Worm (Caenorhabditis elegans) whole organism, young adult: Measurements from ENCODE around the gene haf-2.
A peak's percentile ranks its signal among the peaks of the same experiment; 100 is the strongest.

Experiments used
- C06A6.2 ChIP-seq: fragments of 200-800 bp; sonication (Bioruptor generic); conservative IDR thresholded peaks from 2 replicates; pipeline ENCODE4 v1.3.6; 2022; ENCODE audit warnings: missing genetic modification characterization, missing compliant biosample characterization
- D2030.7 ChIP-seq: fragments of 200-800 bp; sonication (Bioruptor generic); IDR thresholded peaks from 2 replicates; pipeline ENCODE4 v1.3.6; 2022; ENCODE audit warnings: missing genetic modification reagents, missing genetic modification characterization, missing compliant biosample characterization
- F33H1.4 ChIP-seq: fragments of 200-800 bp; sonication (Bioruptor generic); IDR thresholded peaks from 2 replicates; pipeline ENCODE4 v1.3.6; 2022; ENCODE audit warnings: missing genetic modification reagents, missing genetic modification characterization, missing compliant biosample characterization
- F37B4.10 ChIP-seq: fragments of 200-800 bp; sonication (Bioruptor generic); IDR thresholded peaks from 2 replicates; pipeline ENCODE4 v1.3.6; 2022; ENCODE audit warnings: missing genetic modification characterization, missing compliant biosample characterization
- F49E8.2 ChIP-seq: sonication (generic microtip); optimal IDR thresholded peaks from 3 replicates; lab custom pipeline; 2017; ENCODE audit warnings: missing genetic modification characterization, mild to moderate bottlenecking, missing compliant biosample characterization, antibody characterized with exemption, moderate library complexity; ENCODE audit not compliant: insufficient read depth
- F55B11.4 ChIP-seq: sonication (generic microtip); optimal IDR thresholded peaks from 2 replicates; lab custom pipeline; 2016; ENCODE audit warnings: missing compliant biosample characterization, missing genetic modification characterization, borderline replicate concordance; ENCODE audit not compliant: insufficient read depth
- F57A8.1 ChIP-seq: fragments of 200-800 bp; sonication (Bioruptor generic); optimal IDR thresholded peaks from 2 replicates; lab custom pipeline; 2018; ENCODE audit warnings: mild to moderate bottlenecking, missing genetic modification characterization, moderate library complexity, missing compliant biosample characterization
- T07F8.4 ChIP-seq: sonication (generic microtip); optimal IDR thresholded peaks from 2 replicates; lab custom pipeline; 2016; ENCODE audit warnings: mild to moderate bottlenecking, missing genetic modification characterization, moderate library complexity, missing compliant biosample characterization
- Y67H2A.10 ChIP-seq: fragments of 200-800 bp; sonication (Bioruptor generic); conservative IDR thresholded peaks from 2 replicates; pipeline ENCODE4 v1.3.6; 2022; ENCODE audit warnings: missing genetic modification reagents, missing genetic modification characterization, missing compliant biosample characterization
- ZK185.1 ChIP-seq: sonication (generic microtip); optimal IDR thresholded peaks from 2 replicates; lab custom pipeline; 2016; ENCODE audit warnings: mild to moderate bottlenecking, missing genetic modification characterization, missing compliant biosample characterization; ENCODE audit not compliant: poor library complexity, severe bottlenecking
- akir-1 ChIP-seq: fragments of 200-800 bp; sonication (Bioruptor generic); optimal IDR thresholded peaks from 2 replicates; lab custom pipeline; 2018; ENCODE audit warnings: mild to moderate bottlenecking, missing genetic modification characterization, moderate library complexity, missing compliant biosample characterization
- atf-7 ChIP-seq: sonication (generic microtip); optimal IDR thresholded peaks from 2 replicates; lab custom pipeline; 2017; ENCODE audit warnings: mild to moderate bottlenecking, missing genetic modification characterization, missing compliant biosample characterization
- attf-6 ChIP-seq: fragments of 200-800 bp; sonication (Bioruptor generic); IDR thresholded peaks from 2 replicates; pipeline ENCODE4 v1.3.6; 2022; ENCODE audit warnings: missing genetic modification reagents, missing genetic modification characterization, missing compliant biosample characterization
- bed-1 ChIP-seq: fragments of 200-800 bp; sonication (Bioruptor generic); IDR thresholded peaks from 2 replicates; pipeline ENCODE4 v1.3.6; 2022; ENCODE audit warnings: missing genetic modification reagents, missing genetic modification characterization, missing compliant biosample characterization
- ceh-40 ChIP-seq: fragments of 200-800 bp; sonication (Bioruptor generic); IDR thresholded peaks from 2 replicates; pipeline ENCODE4 v1.3.6; 2022; ENCODE audit warnings: missing genetic modification characterization, missing compliant biosample characterization
- chd-7 ChIP-seq: sonication (generic microtip); optimal IDR thresholded peaks from 2 replicates; lab custom pipeline; 2016; ENCODE audit warnings: mild to moderate bottlenecking, missing genetic modification characterization, moderate library complexity, missing compliant biosample characterization
- die-1 ChIP-seq: sonication (generic microtip); optimal IDR thresholded peaks from 2 replicates; lab custom pipeline; 2016; ENCODE audit warnings: missing genotype, mild to moderate bottlenecking, missing genetic modification characterization, missing compliant biosample characterization
- efl-1 ChIP-seq: fragments of 150-350 bp; optimal IDR thresholded peaks from 2 replicates; lab custom pipeline; 2014; ENCODE audit warnings: missing biosample characterization, missing genetic modification reagents, missing genetic modification characterization
- egl-44 ChIP-seq: fragments of 200-800 bp; sonication (Bioruptor generic); IDR thresholded peaks from 2 replicates; pipeline ENCODE4 v1.3.6; 2022; ENCODE audit warnings: missing genetic modification reagents, missing genetic modification characterization, missing compliant biosample characterization
- gei-17 ChIP-seq: fragments of 200-800 bp; sonication (Bioruptor generic); optimal IDR thresholded peaks from 2 replicates; lab custom pipeline; 2018; ENCODE audit warnings: mild to moderate bottlenecking, missing genetic modification characterization, missing compliant biosample characterization
- hlh-12 ChIP-seq: sonication (generic microtip); optimal IDR thresholded peaks from 2 replicates; lab custom pipeline; 2016; ENCODE audit warnings: missing genetic modification characterization, missing compliant biosample characterization
- lin-26 ChIP-seq: fragments of 200-800 bp; sonication (Bioruptor generic); IDR thresholded peaks from 2 replicates; pipeline ENCODE4 v1.3.6; 2022; ENCODE audit warnings: missing genetic modification reagents, missing genetic modification characterization, missing compliant biosample characterization
- lsy-27 ChIP-seq: sonication (generic microtip); optimal IDR thresholded peaks from 2 replicates; lab custom pipeline; 2017; ENCODE audit warnings: missing genetic modification characterization, mild to moderate bottlenecking, missing compliant biosample characterization, antibody characterized with exemption, missing genotype, borderline replicate concordance; ENCODE audit not compliant: insufficient read depth
- madf-3 ChIP-seq: fragments of 200-800 bp; sonication (Bioruptor generic); IDR thresholded peaks from 2 replicates; pipeline ENCODE4 v1.3.6; 2022; ENCODE audit warnings: missing genetic modification reagents, missing genetic modification characterization, missing compliant biosample characterization
- nfyb-1 ChIP-seq: fragments of 200-800 bp; sonication (Bioruptor generic); IDR thresholded peaks from 2 replicates; pipeline ENCODE4 v1.3.6; 2022; ENCODE audit warnings: missing genetic modification reagents, missing genetic modification characterization, missing compliant biosample characterization
- nhr-27 ChIP-seq: fragments of 200-800 bp; sonication (Bioruptor generic); optimal IDR thresholded peaks from 2 replicates; lab custom pipeline; 2018; ENCODE audit warnings: mild to moderate bottlenecking, missing genetic modification characterization, moderate library complexity, missing compliant biosample characterization
- nhr-80 ChIP-seq: sonication (generic microtip); optimal IDR thresholded peaks from 2 replicates; lab custom pipeline; 2016; ENCODE audit warnings: missing genetic modification characterization, missing compliant biosample characterization
- pbrm-1 ChIP-seq: fragments of 200-800 bp; sonication (Bioruptor generic); IDR thresholded peaks from 2 replicates; pipeline ENCODE4 v1.3.6; 2022; ENCODE audit warnings: missing genetic modification reagents, missing genetic modification characterization, missing compliant biosample characterization
- pha-4 ChIP-seq: fragments of 150-350 bp; sonication (generic microtip); optimal IDR thresholded peaks from 2 replicates; lab custom pipeline; 2014; ENCODE audit warnings: missing biosample characterization, missing genetic modification reagents, missing genetic modification characterization
- rec-8 ChIP-seq, 2 experiments: sonication (generic microtip); optimal IDR thresholded peaks; 2 replicates each; lab custom pipeline; 2016; ENCODE audit warnings: mild to moderate bottlenecking in 2 of 2, missing genetic modification characterization in 2 of 2, missing genetic modification reagents in 2 of 2, missing genotype in 2 of 2, missing biosample characterization in 1 of 2, missing compliant biosample characterization in 1 of 2, moderate library complexity in 1 of 2
- repo-1 ChIP-seq: sonication (generic microtip); optimal IDR thresholded peaks from 2 replicates; lab custom pipeline; 2017; ENCODE audit warnings: mild to moderate bottlenecking, missing genetic modification characterization, missing compliant biosample characterization
- rpc-1 ChIP-seq, 2 experiments: fragments of 150-350 bp in 1 of 2; sonication (generic microtip) in 1 of 2; optimal IDR thresholded peaks; 2 replicates each; lab custom pipeline; 2014 to 2018; ENCODE audit warnings: missing biosample characterization in 1 of 2, missing genetic modification characterization in 1 of 2, missing genetic modification reagents in 1 of 2, missing genotype in 1 of 2
- sea-2 ChIP-seq: fragments of 200-800 bp; sonication (Bioruptor generic); IDR thresholded peaks from 2 replicates; pipeline ENCODE4 v1.3.6; 2022; ENCODE audit warnings: missing genetic modification characterization, missing compliant biosample characterization
- snpc-1.3 ChIP-seq: sonication (generic microtip); optimal IDR thresholded peaks from 2 replicates; lab custom pipeline; 2017; ENCODE audit warnings: missing genetic modification characterization, mild to moderate bottlenecking, missing compliant biosample characterization, antibody characterized with exemption, moderate library complexity, missing genotype, missing genetic modification reagents; ENCODE audit not compliant: insufficient read depth
- somi-1 ChIP-seq: fragments of 200-800 bp; sonication (Bioruptor generic); optimal IDR thresholded peaks from 2 replicates; lab custom pipeline; 2018; ENCODE audit warnings: mild to moderate bottlenecking, missing genetic modification characterization, missing compliant biosample characterization
- tbp1 ChIP-seq: fragments of 200-800 bp; sonication (Bioruptor generic); optimal IDR thresholded peaks from 2 replicates; lab custom pipeline; 2018; ENCODE audit warnings: mild to moderate bottlenecking, missing genetic modification characterization, missing compliant biosample characterization
- ztf-18 ChIP-seq: sonication (generic microtip); optimal IDR thresholded peaks from 2 replicates; lab custom pipeline; 2016; ENCODE audit warnings: missing genotype, mild to moderate bottlenecking, missing genetic modification characterization, missing compliant biosample characterization
- ztf-25 ChIP-seq: fragments of 200-800 bp; sonication (Bioruptor generic); IDR thresholded peaks from 2 replicates; pipeline ENCODE4 v1.3.6; 2022; ENCODE audit warnings: missing genetic modification reagents, missing genetic modification characterization, missing compliant biosample characterization
- ztf-26 ChIP-seq: sonication (generic microtip); optimal IDR thresholded peaks from 2 replicates; lab custom pipeline; 2017; ENCODE audit warnings: missing genetic modification characterization, missing compliant biosample characterization
- ztf-3 ChIP-seq: fragments of 200-800 bp; sonication (Bioruptor generic); optimal IDR thresholded peaks from 2 replicates; lab custom pipeline; 2018; ENCODE audit warnings: mild to moderate bottlenecking, missing genetic modification characterization, missing compliant biosample characterization

Gene haf-2

DNA sequence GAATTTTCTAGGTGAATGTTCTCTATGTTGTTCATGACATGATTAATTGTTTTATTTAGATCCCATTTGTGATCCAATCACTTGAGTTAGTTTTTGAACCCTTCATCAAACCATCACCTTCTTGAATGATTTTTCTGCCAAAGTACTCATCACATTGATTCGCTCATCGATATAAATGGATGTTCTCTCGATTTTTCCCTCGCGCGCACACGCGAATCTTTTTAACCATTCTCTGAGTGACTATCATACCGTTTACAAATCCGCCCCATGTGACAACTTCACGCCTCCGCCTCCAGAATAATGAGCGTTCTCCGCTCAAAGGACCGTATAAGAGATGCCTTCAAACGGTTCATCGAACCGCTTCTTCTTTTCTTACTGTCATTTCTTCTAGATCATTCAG is 13.3 kb downstream of the haf-2 start:
- TF ChIP-seq bed-1 (GFP tag; lab: Robert Waterston, UW) (no peak), F57A8.1 (no peak), C06A6.2 (GFP tag; lab: Robert Waterston, UW) (peak; percentile 49; the same call in 1 of the 2 replicates), pbrm-1 (GFP tag; lab: Robert Waterston, UW) (no peak), lin-26 (peak; percentile 39; the same call in 1 of the 2 replicates)
- TF ChIP-seq, all 124 proteins: peak for 2

DNA sequence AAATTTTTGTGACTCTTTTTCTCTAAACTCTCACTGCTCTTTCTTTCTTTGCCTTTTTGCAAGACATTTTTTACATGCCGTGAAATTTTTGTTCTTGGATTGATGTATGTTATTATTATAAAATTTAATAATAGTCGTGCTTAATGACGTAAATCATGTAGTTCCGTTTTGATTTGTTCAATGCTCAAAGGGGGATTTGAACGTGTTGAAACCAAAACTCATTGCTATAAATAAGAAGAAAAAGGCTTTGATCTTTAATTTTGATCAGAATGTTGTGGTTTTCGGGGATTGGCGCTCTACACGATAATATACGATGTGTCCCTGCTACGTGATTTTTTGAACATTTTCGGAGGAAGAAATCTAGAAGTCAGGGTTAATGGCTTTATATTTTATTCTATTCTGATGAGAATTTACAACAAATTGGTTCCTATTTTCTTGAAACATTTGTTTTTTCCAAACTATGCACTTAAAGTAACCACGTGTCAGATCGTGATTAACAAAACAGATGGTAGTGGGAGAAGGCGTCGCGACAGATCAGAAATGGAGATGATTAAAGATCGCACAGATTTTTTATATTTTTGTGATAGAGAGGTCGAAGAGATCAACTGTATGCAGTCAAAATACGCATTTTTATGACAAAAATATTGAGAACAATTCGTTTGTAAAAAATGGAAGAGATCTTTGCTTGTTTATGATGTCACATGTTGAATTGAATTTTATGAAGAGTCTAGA is 14.5 kb downstream of the haf-2 start:
- TF ChIP-seq ztf-26 (peak; percentile 6), chd-7 (tag; lab: Kevin White, UChicago) (no peak)

DNA sequence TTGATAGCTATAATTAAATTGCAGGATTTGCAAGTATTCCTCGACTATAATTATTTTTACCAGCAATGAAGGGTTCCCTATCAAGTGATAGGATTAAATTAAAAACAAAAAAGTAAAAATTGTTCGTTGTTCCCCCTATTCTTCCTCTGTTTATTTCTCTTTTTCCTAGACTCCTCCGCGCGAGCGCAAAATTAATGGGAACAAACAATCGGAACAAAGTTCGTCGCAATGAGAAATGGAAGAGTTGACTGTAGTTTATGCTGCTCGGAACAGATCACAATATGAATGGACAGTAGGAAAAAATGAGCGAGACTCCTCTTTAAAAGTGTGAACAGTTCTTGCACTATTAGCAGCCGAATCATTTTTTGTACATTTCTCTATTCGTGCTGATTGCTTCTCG is 15.5 kb downstream of the haf-2 start:
- TF ChIP-seq attf-6 (no peak), rec-8 (tag; optimal IDR thresholded peaks at IDR 0.05; lab: Kevin White, UChicago) (no peak), sea-2 (no peak), Y67H2A.10 (no peak), nhr-27 (tag; lab: Kevin White, UChicago) (no peak)

DNA sequence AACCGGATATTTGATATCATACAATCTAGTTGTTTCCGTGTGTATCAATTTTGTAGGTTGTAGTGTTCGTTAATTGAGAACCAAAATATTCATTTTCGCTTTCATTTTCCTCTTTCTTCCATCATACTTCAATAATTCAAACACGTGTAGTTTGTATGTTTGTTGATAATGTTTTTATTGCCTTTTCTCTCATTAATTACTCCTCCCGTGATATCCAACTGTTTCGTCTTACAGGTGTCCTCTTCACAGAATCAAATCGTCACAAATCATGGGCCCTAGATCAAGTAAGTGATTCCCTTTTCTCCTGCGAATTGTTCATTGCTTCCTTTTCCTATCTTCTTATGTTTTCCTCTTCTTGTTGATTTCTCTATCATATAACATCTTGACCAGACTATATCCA is 17.2 kb downstream of the haf-2 start, which contains the start of gene nhr-21:
Gene nhr-21, plus strand, starts transcription at position 235 of the 400 bp plus-strand sequence.
- no peak for TF ChIP-seq F57A8.1
- TF ChIP-seq somi-1 (GFP tag; lab: Kevin White, UChicago), result peak; percentile 9

DNA sequence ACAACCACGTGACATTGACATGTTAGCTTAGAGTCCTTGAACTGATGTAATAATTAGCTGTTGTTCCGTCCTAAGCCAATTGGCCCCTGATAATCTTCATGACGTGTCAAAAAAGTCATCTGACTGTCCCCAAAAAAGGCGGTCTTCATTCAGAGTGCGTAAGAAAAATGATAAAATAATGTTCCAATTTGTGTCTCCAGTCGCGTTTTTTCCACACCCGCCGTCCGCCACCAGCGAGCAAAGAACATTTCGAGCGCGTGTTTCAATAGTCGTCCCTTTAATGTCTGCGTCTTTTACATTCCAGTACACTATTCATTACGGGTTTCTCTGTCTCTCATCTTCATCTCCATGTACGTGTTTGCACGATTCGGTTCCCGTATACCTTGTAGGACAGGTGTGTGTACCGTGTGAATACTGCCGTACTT is 18.7 kb downstream of the haf-2 start:
- TF ChIP-seq F55B11.4 (tag; lab: Kevin White, UChicago), result no peak
- TF ChIP-seq Y67H2A.10, result no peak
- no peak for TF ChIP-seq T07F8.4
- no peak for TF ChIP-seq gei-17 (GFP tag; lab: Kevin White, UChicago)
- TF ChIP-seq ztf-26, result peak; percentile 95
- no peak for TF ChIP-seq F33H1.4 (GFP tag; lab: Robert Waterston, UW)
- TF ChIP-seq lsy-27, result no peak
- peak; percentile 66 for TF ChIP-seq die-1 (tag; lab: Kevin White, UChicago)
- peak; percentile 96 for TF ChIP-seq nhr-80
- TF ChIP-seq ztf-3 (GFP tag; lab: Kevin White, UChicago), result no peak
- no peak for TF ChIP-seq rpc-1 (optimal IDR thresholded peaks at IDR 0.05; lab: Kevin White, UChicago)
- TF ChIP-seq rpc-1 (tag; optimal IDR thresholded peaks at IDR 0.05; lab: Kevin White, UChicago), result no peak
- no peak for TF ChIP-seq ceh-40 (GFP tag; lab: Robert Waterston, UW)
- no peak for TF ChIP-seq ZK185.1 (tag; lab: Kevin White, UChicago)
- TF ChIP-seq F37B4.10, result no peak
- peak; percentile 86 for TF ChIP-seq atf-7 (tag; lab: Kevin White, UChicago)
- peak; percentile 64; the same call in 1 of the 2 replicates for TF ChIP-seq nfyb-1 (GFP tag; lab: Robert Waterston, UW)
- TF ChIP-seq ztf-18 (tag; lab: Kevin White, UChicago), result no peak
- TF ChIP-seq snpc-1.3 (tag; lab: Kevin White, UChicago), result no peak
- no peak for TF ChIP-seq hlh-12 (tag; lab: Kevin White, UChicago)
- TF ChIP-seq akir-1 (GFP tag; lab: Kevin White, UChicago), result no peak
- no peak for TF ChIP-seq ztf-25 (GFP tag; lab: Robert Waterston, UW)
- no peak for TF ChIP-seq efl-1 (GFP tag; lab: Kevin White, UChicago)
- no peak for TF ChIP-seq repo-1 (tag; lab: Kevin White, UChicago)
- no peak for TF ChIP-seq D2030.7 (GFP tag; lab: Robert Waterston, UW)
- TF ChIP-seq tbp1, result peak; percentile 27
- TF ChIP-seq chd-7 (tag; lab: Kevin White, UChicago), result peak; percentile 82
- TF ChIP-seq pha-4, result peak; percentile 49
- TF ChIP-seq egl-44 (GFP tag; lab: Robert Waterston, UW), result no peak
- no peak for TF ChIP-seq madf-3
- no peak for TF ChIP-seq F49E8.2
